Worm (Caenorhabditis elegans): ENCODE data around the gene ctsa-2.

DNA sequence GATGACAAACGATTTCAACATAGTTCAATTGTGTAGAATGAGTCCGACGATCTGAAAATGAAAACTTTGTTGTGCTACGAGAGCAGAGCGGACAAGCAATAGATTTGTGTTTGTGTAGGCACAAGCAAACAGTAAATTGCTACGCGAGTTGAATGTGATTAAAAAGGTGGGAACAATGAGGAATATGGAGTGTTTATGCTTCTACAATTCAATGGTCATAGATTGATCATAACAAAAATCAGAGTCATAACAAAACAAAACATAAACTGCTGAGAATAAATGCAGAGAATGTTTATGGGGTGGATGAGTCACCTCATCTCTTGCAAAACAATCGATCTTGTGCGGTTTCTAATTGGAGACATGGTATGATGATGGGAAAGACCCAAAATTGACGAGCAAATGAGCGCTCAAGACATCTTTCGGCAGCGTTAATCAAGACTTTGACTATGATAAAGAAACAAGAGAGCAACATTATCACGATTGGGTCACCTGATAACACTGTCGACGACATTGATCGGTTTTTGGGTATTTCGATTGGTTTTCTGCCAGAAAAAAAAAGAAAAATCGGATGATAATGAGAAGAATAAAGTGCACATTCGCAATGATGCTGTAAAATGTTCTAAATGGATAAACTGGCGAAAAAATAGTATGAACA, 52.6 kb downstream of the ctsa-2 start, which contains the start of gene lmp-1:
- TF ChIP-seq pes-1 (GFP tag; IDR thresholded peaks at IDR 0.05) (no peak), ama-1 (optimal IDR thresholded peaks at IDR 0.05) (no peak), hmbx-1 (tag; optimal IDR thresholded peaks at IDR 0.05) (no peak), hnd-1 (tag; optimal IDR thresholded peaks at IDR 0.05) (no peak), ceh-36 (tag; optimal IDR thresholded peaks at IDR 0.05) (no peak), tbx-37 (GFP tag; conservative IDR thresholded peaks at IDR 0.05) (no peak), B0310.2 (tag; optimal IDR thresholded peaks at IDR 0.05) (no peak), flt-1 (GFP tag; IDR thresholded peaks at IDR 0.05) (no peak), sea-1 (GFP tag; conservative IDR thresholded peaks at IDR 0.05) (no peak), scrt-1 (GFP tag; IDR thresholded peaks at IDR 0.05) (no peak), hmg-4 (GFP tag; optimal IDR thresholded peaks at IDR 0.05) (no peak), tbx-11 (GFP tag; IDR thresholded peaks at IDR 0.05) (no peak), tra-4 (tag; optimal IDR thresholded peaks at IDR 0.05) (no peak), F13C5.2 (tag; optimal IDR thresholded peaks at IDR 0.05) (no peak)
